Fruit fly (Drosophila melanogaster) whole organism, embryonic: ENCODE measurements around the gene swa.

Experiments used
- Antp ChIP-seq: fragments of 200-800 bp; sonication (Bioruptor generic); optimal IDR thresholded peaks from 3 replicates; lab custom pipeline; 2016; ENCODE audit warnings: missing biosample characterization, missing genetic modification characterization
- Awh ChIP-seq: fragments of 200-800 bp; sonication (Bioruptor generic); IDR thresholded peaks from 2 replicates; pipeline ENCODE4, ENCODE4 v1.3.6; 2022; ENCODE audit warnings: missing biosample characterization, missing genetic modification characterization
- BEAF-32 ChIP-seq: fragments of 200-800 bp; sonication (Bioruptor generic); optimal IDR thresholded peaks from 3 replicates; lab custom pipeline; 2017; ENCODE audit warnings: missing biosample characterization, missing genetic modification characterization, mild to moderate bottlenecking, moderate library complexity, missing genetic modification reagents
- Blimp-1 ChIP-seq: fragments of 200-800 bp; sonication (Bioruptor generic); optimal IDR thresholded peaks from 3 replicates; lab custom pipeline; 2018; ENCODE audit warnings: missing biosample characterization, missing genetic modification characterization, mild to moderate bottlenecking, moderate library complexity, missing genetic modification reagents
- CG10321 ChIP-seq: fragments of 200-800 bp; sonication (Bioruptor generic); IDR thresholded peaks from 2 replicates; pipeline ENCODE4 v1.3.6; 2022; ENCODE audit warnings: missing biosample characterization, missing genetic modification characterization
- CG12104 ChIP-seq: fragments of 200-800 bp; sonication (Bioruptor generic); optimal IDR thresholded peaks from 3 replicates; lab custom pipeline; 2016; ENCODE audit warnings: missing biosample characterization, missing genetic modification characterization
- CG12219 ChIP-seq: fragments of 200-800 bp; sonication (Bioruptor generic); optimal IDR thresholded peaks from 3 replicates; lab custom pipeline; 2018; ENCODE audit warnings: missing biosample characterization, mild to moderate bottlenecking, missing genetic modification characterization
- CG14014 ChIP-seq: fragments of 200-800 bp; sonication (Bioruptor generic); IDR thresholded peaks from 2 replicates; pipeline ENCODE4 v1.3.6; 2022; ENCODE audit warnings: missing biosample characterization, missing genetic modification characterization
- CG14965 ChIP-seq: fragments of 200-800 bp; sonication (Bioruptor generic); optimal IDR thresholded peaks from 2 replicates; lab custom pipeline; 2016; ENCODE audit warnings: missing biosample characterization, missing genetic modification characterization, borderline replicate concordance
- CG15269 ChIP-seq: fragments of 200-800 bp; sonication (Bioruptor generic); optimal IDR thresholded peaks from 2 replicates; lab custom pipeline; 2018; ENCODE audit warnings: missing biosample characterization, mild to moderate bottlenecking, missing genetic modification characterization, moderate library complexity
- CG17359 ChIP-seq: fragments of 200-800 bp; sonication (Bioruptor generic); optimal IDR thresholded peaks from 3 replicates; lab custom pipeline; 2018; ENCODE audit warnings: missing biosample characterization, mild to moderate bottlenecking, missing genetic modification characterization, moderate library complexity
- CG17568 ChIP-seq: fragments of 200-800 bp; sonication (Bioruptor generic); optimal IDR thresholded peaks from 2 replicates; lab custom pipeline; 2018; ENCODE audit warnings: missing biosample characterization, mild to moderate bottlenecking, missing genetic modification characterization, moderate library complexity
- CG18011 ChIP-seq: fragments of 200-800 bp; sonication (Bioruptor generic); optimal IDR thresholded peaks from 2 replicates; lab custom pipeline; 2017; ENCODE audit warnings: missing biosample characterization, missing genetic modification characterization, mild to moderate bottlenecking, moderate library complexity, missing genotype
- CG2199 ChIP-seq: fragments of 200-800 bp; sonication (Bioruptor generic); IDR thresholded peaks from 3 replicates; pipeline ENCODE4 v1.3.6; 2022; ENCODE audit warnings: missing biosample characterization, missing genetic modification characterization
- CG31388 ChIP-seq: fragments of 200-800 bp; sonication (Bioruptor generic); optimal IDR thresholded peaks from 2 replicates; lab custom pipeline; 2016; ENCODE audit warnings: missing biosample characterization, missing genetic modification characterization
- CG33213 ChIP-seq: fragments of 200-800 bp; sonication (Bioruptor generic); optimal IDR thresholded peaks from 3 replicates; lab custom pipeline; 2016; ENCODE audit warnings: missing biosample characterization, missing genetic modification characterization
- CG4730 ChIP-seq: fragments of 200-800 bp; sonication (Bioruptor generic); IDR thresholded peaks from 2 replicates; pipeline ENCODE4 v1.3.6; 2022; ENCODE audit warnings: missing biosample characterization, missing genetic modification characterization
- CG6254 ChIP-seq: fragments of 200-800 bp; sonication (Bioruptor generic); optimal IDR thresholded peaks from 3 replicates; lab custom pipeline; 2017; ENCODE audit warnings: mild to moderate bottlenecking, missing biosample characterization, missing genetic modification reagents, missing genetic modification characterization
- CG6854 ChIP-seq: fragments of 200-800 bp; sonication (Bioruptor generic); optimal IDR thresholded peaks from 3 replicates; lab custom pipeline; 2017; ENCODE audit warnings: missing biosample characterization, mild to moderate bottlenecking, missing genetic modification characterization
- CG7372 ChIP-seq: fragments of 200-800 bp; sonication (Bioruptor generic); IDR thresholded peaks from 2 replicates; pipeline ENCODE4 v1.3.6; 2022; ENCODE audit warnings: missing biosample characterization, missing genetic modification characterization
- CG7839 ChIP-seq: fragments of 200-800 bp; sonication (Bioruptor generic); optimal IDR thresholded peaks from 3 replicates; lab custom pipeline; 2018; ENCODE audit warnings: missing biosample characterization, mild to moderate bottlenecking, missing genetic modification characterization, moderate library complexity
- CG7963 ChIP-seq: fragments of 200-800 bp; sonication (Bioruptor generic); IDR thresholded peaks from 3 replicates; pipeline ENCODE4 v1.3.6; 2022; ENCODE audit warnings: missing biosample characterization, missing genetic modification characterization; ENCODE audit not compliant: partially characterized antibody
- CG8478 ChIP-seq: fragments of >200 bp; optimal IDR thresholded peaks from 2 replicates; lab custom pipeline; 2018
- CrebB ChIP-seq: fragments of 200-800 bp; sonication (Bioruptor generic); optimal IDR thresholded peaks from 3 replicates; lab custom pipeline; 2018; ENCODE audit warnings: missing biosample characterization, mild to moderate bottlenecking, missing genetic modification characterization
- Dref ChIP-seq: fragments of 200-800 bp; sonication (Bioruptor generic); IDR thresholded peaks from 2 replicates; pipeline ENCODE4 v1.3.6; 2022; ENCODE audit warnings: missing biosample characterization, missing genetic modification characterization
- Drgx ChIP-seq: fragments of 200-800 bp; sonication (Bioruptor generic); IDR thresholded peaks from 2 replicates; pipeline ENCODE4 v1.3.6; 2022; ENCODE audit warnings: missing biosample characterization, missing genetic modification characterization
- HLHmδ ChIP-seq: fragments of 200-800 bp; sonication (Bioruptor generic); optimal IDR thresholded peaks from 2 replicates; lab custom pipeline; 2018; ENCODE audit warnings: missing biosample characterization, mild to moderate bottlenecking, missing genetic modification characterization, moderate library complexity
- Hmx ChIP-seq: fragments of 200-800 bp; sonication (Bioruptor generic); optimal IDR thresholded peaks from 2 replicates; lab custom pipeline; 2016; ENCODE audit warnings: missing biosample characterization, missing genetic modification characterization
- Hr78 ChIP-seq, 2 experiments: fragments of 200-800 bp in 1 of 2; fragments of >200 bp in 1 of 2; sonication (Bioruptor generic) in 1 of 2; optimal IDR thresholded peaks; 2 replicates each; lab custom pipeline; 2017 to 2019; ENCODE audit warnings: missing biosample characterization in 2 of 2, missing genetic modification characterization in 2 of 2, mild to moderate bottlenecking in 1 of 2, moderate library complexity in 1 of 2
- Mes4 ChIP-seq: fragments of 200-800 bp; sonication (Bioruptor generic); optimal IDR thresholded peaks from 2 replicates; lab custom pipeline; 2016; ENCODE audit warnings: missing biosample characterization, missing genetic modification characterization
- Optix ChIP-seq: fragments of 200-800 bp; sonication (Bioruptor generic); IDR thresholded peaks from 3 replicates; pipeline ENCODE4 v1.3.6; 2022; ENCODE audit warnings: missing biosample characterization, missing genetic modification characterization
- Scr ChIP-seq: fragments of 200-800 bp; sonication (Bioruptor generic); IDR thresholded peaks from 2 replicates; pipeline ENCODE4 v1.3.6; 2022; ENCODE audit warnings: missing biosample characterization, missing genetic modification characterization; ENCODE audit not compliant: partially characterized antibody
- Sin3A ChIP-seq: fragments of >200 bp; optimal IDR thresholded peaks from 2 replicates; lab custom pipeline; 2018
- Taf1 ChIP-seq: fragments of 200-800 bp; sonication (Bioruptor generic); IDR thresholded peaks from 2 replicates; pipeline ENCODE4 v1.3.6; 2022; ENCODE audit warnings: missing biosample characterization, missing genetic modification characterization
- Xrp1 ChIP-seq: fragments of 200-800 bp; sonication (Bioruptor generic); IDR thresholded peaks from 2 replicates; pipeline ENCODE4 v1.3.6; 2022; ENCODE audit warnings: missing biosample characterization, missing genetic modification characterization
- aop ChIP-seq: fragments of 200-800 bp; sonication (Bioruptor generic); IDR thresholded peaks from 2 replicates; pipeline ENCODE4 v1.3.6; 2022; ENCODE audit warnings: missing biosample characterization, missing genetic modification characterization
- ase ChIP-seq: fragments of 200-800 bp; sonication (Bioruptor generic); IDR thresholded peaks from 3 replicates; pipeline ENCODE4 v1.3.6; 2022; ENCODE audit warnings: missing biosample characterization, missing genetic modification characterization
- ash1 ChIP-seq: fragments of 200-800 bp; sonication (Bioruptor generic); optimal IDR thresholded peaks from 2 replicates; lab custom pipeline; 2018; ENCODE audit warnings: missing biosample characterization, mild to moderate bottlenecking, missing genetic modification characterization
- br ChIP-seq: fragments of >200 bp; optimal IDR thresholded peaks from 2 replicates; lab custom pipeline; 2017
- eve ChIP-seq, 2 experiments: fragments of >200 bp; optimal IDR thresholded peaks; 2 replicates each; lab custom pipeline; 2017; ENCODE audit warnings: missing biosample characterization in 2 of 2, missing genetic modification characterization in 2 of 2
- eyg ChIP-seq: fragments of 200-800 bp; sonication (Bioruptor generic); optimal IDR thresholded peaks from 3 replicates; lab custom pipeline; 2016; ENCODE audit warnings: missing biosample characterization, missing genetic modification characterization
- gsb ChIP-seq: fragments of 200-800 bp; sonication (Bioruptor generic); IDR thresholded peaks from 2 replicates; pipeline ENCODE4 v1.3.6; 2022; ENCODE audit warnings: missing biosample characterization, missing genetic modification characterization
- ham ChIP-seq: fragments of 200-800 bp; sonication (Bioruptor generic); IDR thresholded peaks from 2 replicates; pipeline ENCODE4 v1.3.6; 2022; ENCODE audit warnings: missing biosample characterization, missing genetic modification characterization
- hbn ChIP-seq: fragments of 200-800 bp; sonication (Bioruptor generic); IDR thresholded peaks from 2 replicates; pipeline ENCODE4 v1.3.6; 2022; ENCODE audit warnings: missing biosample characterization, missing genetic modification characterization; ENCODE audit not compliant: partially characterized antibody
- nau ChIP-seq: fragments of 200-800 bp; sonication (Bioruptor generic); optimal IDR thresholded peaks from 3 replicates; lab custom pipeline; 2017; ENCODE audit warnings: missing biosample characterization, mild to moderate bottlenecking, missing genetic modification characterization, missing genetic modification reagents
- prd ChIP-seq, 3 experiments: fragments of >200 bp in 2 of 3; fragments of 200-800 bp in 1 of 3; sonication (Bioruptor generic) in 1 of 3; optimal IDR thresholded peaks in 2 of 3; IDR thresholded peaks in 1 of 3; 2 replicates in 2 of 3; 3 replicates in 1 of 3; pipeline versions ENCODE4 v1.3.6 to Lab custom; 2017 to 2022; ENCODE audit warnings: missing biosample characterization in 1 of 3, missing genetic modification characterization in 1 of 3
- pros ChIP-seq: fragments of 200-800 bp; sonication (Bioruptor generic); optimal IDR thresholded peaks from 3 replicates; lab custom pipeline; 2019; ENCODE audit warnings: missing biosample characterization, mild to moderate bottlenecking, missing genetic modification characterization, moderate library complexity
- psq ChIP-seq: fragments of 200-800 bp; sonication (Bioruptor generic); optimal IDR thresholded peaks from 2 replicates; lab custom pipeline; 2017; ENCODE audit warnings: missing biosample characterization, missing genetic modification characterization
- schlank ChIP-seq: fragments of 200-800 bp; sonication (Bioruptor generic); optimal IDR thresholded peaks from 2 replicates; lab custom pipeline; 2018; ENCODE audit warnings: missing biosample characterization, mild to moderate bottlenecking, missing genetic modification characterization
- sna ChIP-seq: fragments of 200-800 bp; sonication (Bioruptor generic); IDR thresholded peaks from 2 replicates; pipeline ENCODE4 v1.3.6; 2022; ENCODE audit warnings: missing biosample characterization, missing genetic modification characterization; ENCODE audit not compliant: partially characterized antibody
- so ChIP-seq: fragments of 200-800 bp; sonication (Bioruptor generic); IDR thresholded peaks from 3 replicates; pipeline ENCODE4 v1.3.6; 2022; ENCODE audit warnings: missing biosample characterization, missing genetic modification characterization
- tll ChIP-seq, 2 experiments: fragments of 200-800 bp in 1 of 2; fragments of >200 bp in 1 of 2; sonication (Bioruptor generic) in 1 of 2; optimal IDR thresholded peaks; 2 replicates each; lab custom pipeline; 2017 to 2019; ENCODE audit warnings: missing biosample characterization in 2 of 2, missing genetic modification characterization in 2 of 2, mild to moderate bottlenecking in 1 of 2, moderate library complexity in 1 of 2

The swa gene

dm6 chrX:6376748-6377147, 11.2 kb upstream of the swa start (continued):
- TF ChIP-seq CG8478 (no peak), Hr78 (GFP tag; optimal IDR thresholded peaks at IDR 0.05; lab: Kevin White, UChicago) (no peak), CG7963 (no peak), so (GFP tag; lab: Robert Waterston, UW) (no peak), CG14014 (GFP tag; lab: Robert Waterston, UW) (no peak), pros (GFP tag; lab: Kevin White, UChicago) (no peak), Antp (GFP tag; lab: Kevin White, UChicago) (peak; percentile 12), CG6854 (GFP tag; lab: Kevin White, UChicago) (no peak), Blimp-1 (GFP tag; lab: Kevin White, UChicago) (peak; percentile 11), aop (GFP tag; lab: Robert Waterston, UW) (no peak), Mes4 (GFP tag; lab: Kevin White, UChicago) (no peak), CG12219 (GFP tag; lab: Kevin White, UChicago) (no peak), CG7372 (no peak), CG12104 (GFP tag; lab: Kevin White, UChicago) (no peak), schlank (no peak), CG33213 (GFP tag; lab: Kevin White, UChicago) (no peak), Awh (GFP tag; lab: Robert Waterston, UW) (no peak), Dref (no peak), CG10321 (GFP tag; lab: Robert Waterston, UW) (no peak), hbn (no peak), CG18011 (no peak), ase (GFP tag; lab: Robert Waterston, UW) (no peak), tll (GFP tag; optimal IDR thresholded peaks at IDR 0.05; lab: Kevin White, UChicago) (no peak), CG15269 (tag; lab: Kevin White, UChicago) (peak; percentile 39), CG4730 (GFP tag; lab: Robert Waterston, UW) (no peak), CG7839 (tag; lab: Kevin White, UChicago) (peak; percentile 48), CG14965 (no peak), Xrp1 (GFP tag; lab: Robert Waterston, UW) (no peak), Hmx (GFP tag; lab: Kevin White, UChicago) (no peak), CG17568 (GFP tag; lab: Kevin White, UChicago) (no peak), Scr (no peak), CG6254 (GFP tag; lab: Kevin White, UChicago) (no peak), CG2199 (GFP tag; lab: Robert Waterston, UW) (no peak), Drgx (GFP tag; lab: Robert Waterston, UW) (no peak), CG31388 (GFP tag; lab: Kevin White, UChicago) (no peak), BEAF-32 (GFP tag; lab: Kevin White, UChicago) (no peak), ham (GFP tag; lab: Robert Waterston, UW) (no peak), CG17359 (tag; lab: Kevin White, UChicago) (peak; percentile 27), HLHmδ (GFP tag; lab: Kevin White, UChicago) (no peak), br (lab: Kevin White, UChicago) (no peak), Sin3A (no peak), psq (GFP tag; lab: Kevin White, UChicago) (no peak), sna (GFP tag; lab: Robert Waterston, UW) (no peak), Optix (GFP tag; lab: Robert Waterston, UW) (no peak), ash1 (GFP tag; lab: Kevin White, UChicago) (no peak), Taf1 (no peak), nau (GFP tag; lab: Kevin White, UChicago) (no peak), prd (optimal IDR thresholded peaks at IDR 0.05; lab: Kevin White, UChicago) (no peak), prd (GFP tag; IDR thresholded peaks at IDR 0.05; lab: Robert Waterston, UW) (0 out of 3 replicates have a peak, but pooled peaks have one; percentile 8), eyg (GFP tag; lab: Kevin White, UChicago) (no peak), CrebB (tag; lab: Kevin White, UChicago) (no peak), gsb (no peak), eve (GFP tag; optimal IDR thresholded peaks at IDR 0.05; lab: Kevin White, UChicago) (no peak)
